Fruit fly (Drosophila melanogaster): ENCODE data around the gene Ag5r2.

Ag5r2 gene

DNA sequence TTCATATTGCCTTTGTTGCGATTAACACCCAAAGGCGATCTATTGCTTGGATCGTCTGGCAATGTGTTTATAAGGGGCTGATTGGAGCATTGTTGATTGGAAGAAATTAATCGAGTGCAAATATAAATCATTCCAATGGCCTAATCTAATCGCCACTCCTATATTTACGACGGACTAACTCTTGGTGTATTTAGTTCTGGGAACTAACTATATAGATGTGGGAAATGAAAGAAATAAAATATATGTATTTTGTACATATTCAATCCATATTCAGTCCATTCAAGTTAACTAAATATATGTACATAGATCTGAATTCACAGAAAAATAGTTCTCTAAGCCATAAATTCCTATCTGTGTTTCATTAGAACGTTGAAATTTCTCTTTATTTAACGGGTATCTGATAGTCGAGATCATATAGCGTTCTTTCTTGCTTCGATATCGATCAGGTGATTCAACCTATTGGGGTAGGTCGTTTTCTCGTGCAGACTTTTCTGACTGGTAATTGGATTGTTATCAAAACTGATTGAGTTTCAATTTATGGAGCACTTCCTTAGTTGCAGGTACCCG is at the start of gene Ag5r2:
Ag5r2 (minus strand) TSS at position 51 of the 567 bp plus-strand sequence.
- no peak for TF ChIP-seq Dll (optimal IDR thresholded peaks at IDR 0.05)
- no peak for TF ChIP-seq psq (optimal IDR thresholded peaks at IDR 0.05)
- TF ChIP-seq EcR (GFP tag; optimal IDR thresholded peaks at IDR 0.05), result no peak
- no peak for TF ChIP-seq usp (GFP tag; optimal IDR thresholded peaks at IDR 0.05)
- TF ChIP-seq CG8478 (optimal IDR thresholded peaks at IDR 0.05), result no peak
- no peak for TF ChIP-seq pan (optimal IDR thresholded peaks at IDR 0.05)

DNA sequence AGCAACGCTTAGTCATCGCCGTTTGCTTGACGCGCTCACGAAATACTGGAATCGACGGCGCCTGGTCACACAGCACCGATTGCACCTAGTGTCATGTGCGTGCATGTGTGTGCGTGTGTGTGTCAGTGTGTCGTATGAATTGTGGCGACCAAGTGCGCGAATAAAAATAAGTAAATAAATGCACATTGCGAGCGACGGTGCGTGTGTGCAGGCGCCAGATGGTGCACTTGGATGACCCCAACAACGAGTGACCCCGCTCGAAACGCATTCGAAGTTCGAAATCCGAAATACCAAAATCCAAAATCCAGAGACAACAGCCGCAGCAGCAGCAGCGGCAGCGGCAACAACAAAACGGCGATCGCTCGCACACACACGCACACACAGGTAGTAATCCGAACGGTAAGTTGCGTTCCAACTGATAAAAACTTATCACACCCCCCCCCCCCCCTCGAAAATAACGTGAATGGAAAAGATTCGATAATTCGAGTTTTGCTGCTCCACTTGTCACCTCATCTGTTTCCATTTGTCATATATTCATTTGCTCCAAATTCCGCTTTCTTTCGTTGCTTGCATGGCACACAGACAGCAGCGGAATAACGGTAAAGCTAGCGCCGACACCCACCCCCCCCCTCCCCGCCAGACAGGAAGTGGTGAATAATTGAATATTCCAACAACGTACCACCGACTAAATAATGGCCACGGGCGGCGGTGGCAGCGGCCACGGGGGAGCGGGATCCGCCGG is 48.9 kb upstream of the Ag5r2 start, which contains the start of gene CG14411:
CG14411 (plus strand) TSS at position 86 of the 742 bp plus-strand sequence.
- TF ChIP-seq usp (GFP tag; optimal IDR thresholded peaks at IDR 0.05) (no peak), psq (optimal IDR thresholded peaks at IDR 0.05) (no peak), Dll (optimal IDR thresholded peaks at IDR 0.05) (no peak), EcR (GFP tag; optimal IDR thresholded peaks at IDR 0.05) (no peak)

- TF ChIP-seq usp (GFP tag; optimal IDR thresholded peaks at IDR 0.05), result no peak
- no peak for TF ChIP-seq pan (optimal IDR thresholded peaks at IDR 0.05)
- TF ChIP-seq CG8478 (optimal IDR thresholded peaks at IDR 0.05), result no peak
These were observed 48.1 kb upstream of the Ag5r2 start, which contains the start of gene CG14408 for dm6 chrX:14831713-14832561. Gene CG14408, minus strand, starts transcription at chrX:14832033.

- no peak for TF ChIP-seq usp (GFP tag; optimal IDR thresholded peaks at IDR 0.05)
- TF ChIP-seq Dll (optimal IDR thresholded peaks at IDR 0.05), result no peak
- TF ChIP-seq pan (optimal IDR thresholded peaks at IDR 0.05), result no peak
- no peak for TF ChIP-seq EcR (GFP tag; optimal IDR thresholded peaks at IDR 0.05)
These were observed 43.8 kb upstream of the Ag5r2 start for dm6 chrX:14827643-14828042.

DNA sequence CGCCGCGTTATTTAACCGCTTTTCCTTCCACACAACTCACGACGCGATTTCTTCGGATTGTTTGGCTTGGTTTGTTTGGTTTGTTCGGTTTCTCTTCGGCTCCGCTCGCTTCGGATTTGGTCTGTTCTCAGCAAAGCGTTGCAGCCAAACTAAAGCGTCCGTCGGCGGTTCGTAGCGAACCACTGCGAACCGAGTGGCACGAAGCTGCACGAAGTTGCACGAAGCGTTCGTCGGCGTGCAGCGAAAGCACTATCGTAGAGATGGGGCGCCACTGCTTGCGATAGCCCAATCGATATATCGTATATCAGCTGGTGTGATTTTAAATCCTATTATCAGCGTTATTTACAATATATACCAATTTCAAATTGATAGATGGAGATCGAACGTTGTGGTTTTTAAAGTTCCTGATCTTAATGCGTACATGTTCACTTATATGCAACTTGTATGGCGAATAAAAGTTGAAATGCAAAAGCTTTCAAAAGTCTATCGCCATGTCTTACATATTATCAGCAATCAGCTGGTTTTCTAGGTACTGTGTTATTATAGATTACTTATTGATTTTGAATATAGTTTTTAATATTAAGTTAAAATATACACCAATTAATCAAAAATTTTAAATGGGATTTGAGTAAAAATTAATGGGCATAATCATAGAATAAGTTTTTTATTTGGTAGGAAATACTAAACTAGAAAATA is 42.2 kb upstream of the Ag5r2 start, which contains the start of gene rut:
rut (minus strand) TSS at position 152 of the 696 bp plus-strand sequence.
- TF ChIP-seq CG8478 (optimal IDR thresholded peaks at IDR 0.05) (no peak), psq (optimal IDR thresholded peaks at IDR 0.05) (no peak), usp (GFP tag; optimal IDR thresholded peaks at IDR 0.05) (no peak), EcR (GFP tag; optimal IDR thresholded peaks at IDR 0.05) (no peak), Dll (optimal IDR thresholded peaks at IDR 0.05) (no peak), pan (optimal IDR thresholded peaks at IDR 0.05) (no peak)

- TF ChIP-seq usp (GFP tag; optimal IDR thresholded peaks at IDR 0.05) (no peak), pan (optimal IDR thresholded peaks at IDR 0.05) (no peak), CG8478 (optimal IDR thresholded peaks at IDR 0.05) (no peak), EcR (GFP tag; optimal IDR thresholded peaks at IDR 0.05) (no peak), psq (optimal IDR thresholded peaks at IDR 0.05) (no peak), Dll (optimal IDR thresholded peaks at IDR 0.05) (no peak)
These were observed 41.6 kb upstream of the Ag5r2 start for dm6 chrX:14825470-14825787.

DNA sequence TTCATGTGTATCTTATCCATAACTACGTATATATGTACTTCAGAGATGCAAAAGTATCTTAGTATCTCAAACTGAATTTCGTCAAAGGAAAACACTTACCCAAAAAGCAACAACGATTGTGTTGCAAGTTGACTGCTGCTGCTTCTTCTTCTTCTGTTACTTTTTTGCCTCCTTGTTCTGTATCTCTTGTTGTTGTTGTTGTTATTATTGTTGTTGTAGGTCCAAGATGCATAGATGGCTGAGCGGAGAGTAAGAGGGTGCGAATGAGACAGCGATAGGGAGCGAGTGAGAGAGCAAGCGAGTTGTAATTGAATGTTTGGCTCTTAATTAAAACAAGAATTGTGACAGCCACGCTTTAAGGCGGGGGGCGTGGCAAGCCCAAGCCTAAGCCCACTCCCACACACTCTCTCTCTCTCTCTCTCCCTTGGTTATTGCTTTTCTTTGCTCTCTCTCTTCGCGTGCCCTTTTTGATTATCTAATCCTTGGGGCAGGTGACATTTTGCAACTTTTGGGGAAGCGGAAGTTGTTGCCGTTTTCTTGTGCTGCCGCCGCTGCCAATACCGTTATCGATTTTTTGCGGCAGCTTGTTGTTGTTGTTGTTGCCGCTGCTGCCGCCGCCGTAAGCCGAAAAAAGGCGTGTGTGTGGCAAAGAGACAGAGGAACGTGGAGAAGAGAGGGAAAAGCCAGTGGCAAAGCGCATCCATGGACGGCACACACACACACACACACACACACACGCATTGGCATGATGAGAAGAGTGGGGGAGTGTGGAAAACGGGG is 41.0 kb upstream of the Ag5r2 start:
- TF ChIP-seq CG8478 (optimal IDR thresholded peaks at IDR 0.05), result no peak
- TF ChIP-seq pan (optimal IDR thresholded peaks at IDR 0.05), result no peak
- no peak for TF ChIP-seq psq (optimal IDR thresholded peaks at IDR 0.05)
- no peak for TF ChIP-seq usp (GFP tag; optimal IDR thresholded peaks at IDR 0.05)
- no peak for TF ChIP-seq Dll (optimal IDR thresholded peaks at IDR 0.05)
- TF ChIP-seq EcR (GFP tag; optimal IDR thresholded peaks at IDR 0.05), result no peak

- TF ChIP-seq pan (optimal IDR thresholded peaks at IDR 0.05), result no peak
- TF ChIP-seq EcR (GFP tag; optimal IDR thresholded peaks at IDR 0.05), result no peak
- no peak for TF ChIP-seq Dll (optimal IDR thresholded peaks at IDR 0.05)
- no peak for TF ChIP-seq CG8478 (optimal IDR thresholded peaks at IDR 0.05)
- TF ChIP-seq usp (GFP tag; optimal IDR thresholded peaks at IDR 0.05), result no peak
- TF ChIP-seq psq (optimal IDR thresholded peaks at IDR 0.05), result no peak
These were observed 28.4 kb upstream of the Ag5r2 start for dm6 chrX:14812239-14812638.

DNA sequence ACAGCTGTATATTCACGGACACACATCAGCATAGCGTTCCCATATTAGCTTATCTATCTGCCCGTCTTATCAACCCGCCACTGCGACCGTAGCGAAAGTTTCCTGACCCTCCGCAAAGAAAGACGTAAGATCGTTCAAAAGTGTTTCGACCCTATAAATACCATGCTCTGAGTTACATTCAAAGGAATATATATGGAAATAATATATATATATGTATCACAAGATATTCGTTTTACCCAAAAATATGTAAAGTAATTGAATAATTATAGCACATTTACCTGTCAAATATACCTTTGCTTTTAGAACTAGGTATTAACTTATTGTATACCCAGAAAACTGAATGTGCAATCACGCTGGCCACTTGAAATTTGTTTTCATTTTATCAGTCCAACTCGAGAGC is 26.6 kb upstream of the Ag5r2 start:
- TF ChIP-seq CG8478 (optimal IDR thresholded peaks at IDR 0.05), result no peak

dm6 chrX:14805646-14806045 is 21.8 kb upstream of the Ag5r2 start:
- TF ChIP-seq pan (optimal IDR thresholded peaks at IDR 0.05), result no peak
- no peak for TF ChIP-seq Dll (optimal IDR thresholded peaks at IDR 0.05)

- TF ChIP-seq EcR (GFP tag; optimal IDR thresholded peaks at IDR 0.05) (no peak), usp (GFP tag; optimal IDR thresholded peaks at IDR 0.05) (no peak), pan (optimal IDR thresholded peaks at IDR 0.05) (no peak), CG8478 (optimal IDR thresholded peaks at IDR 0.05) (no peak), psq (optimal IDR thresholded peaks at IDR 0.05) (no peak), Dll (optimal IDR thresholded peaks at IDR 0.05) (no peak)
These were observed 18.8 kb upstream of the Ag5r2 start for dm6 chrX:14802611-14803110.
